Worm (Caenorhabditis elegans) whole organism, L4/young adult: ENCODE results near the gene ztf-13.

Experiments
- dao-5 ChIP-seq: sonication (generic microtip); optimal IDR thresholded peaks from 2 replicates; lab custom pipeline; 2016; ENCODE audit warnings: missing genotype, missing genetic modification characterization, moderate library complexity, missing compliant biosample characterization
- him-1 ChIP-seq: sonication (generic microtip); optimal IDR thresholded peaks from 2 replicates; lab custom pipeline; 2016; ENCODE audit warnings: missing genotype, missing genetic modification reagents, missing genetic modification characterization, missing compliant biosample characterization

DNA sequence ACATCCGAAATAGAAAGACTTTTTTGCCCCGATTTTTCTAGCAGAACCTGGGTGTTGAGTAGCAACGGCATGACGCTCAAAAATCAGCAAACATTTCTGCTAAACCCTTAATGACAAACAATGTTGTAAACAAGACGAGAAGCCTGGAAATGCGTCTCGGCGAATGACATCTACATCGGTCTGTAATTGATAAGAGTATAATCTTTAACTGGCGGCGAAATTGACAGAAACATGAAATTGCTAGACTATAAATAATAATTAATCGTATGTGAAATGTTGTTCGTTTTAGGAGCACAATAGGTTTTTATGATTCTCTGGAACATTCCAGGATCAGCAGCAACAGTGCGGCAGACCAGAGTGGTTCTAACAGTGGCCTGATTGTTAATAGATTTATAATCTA, 39.7 kb upstream of the ztf-13 start:
- no peak for TF ChIP-seq him-1 (tag; lab: Kevin White, UChicago)
- TF ChIP-seq dao-5 (tag; lab: Kevin White, UChicago) = no peak
